Worm (Caenorhabditis elegans) whole organism, L4 larva: ENCODE measurements around the gene lin-13.

ENCODE experiments used
- D1046.2 ChIP-seq: fragments of 200-800 bp; sonication (Bioruptor generic); IDR thresholded peaks from 2 replicates; pipeline ENCODE4 v1.3.6; 2022; ENCODE audit warnings: missing genetic modification characterization, missing compliant biosample characterization
- F10B5.3 ChIP-seq: sonication (generic microtip); optimal IDR thresholded peaks from 2 replicates; lab custom pipeline; 2016; ENCODE audit warnings: mild to moderate bottlenecking, missing genetic modification characterization, missing compliant biosample characterization
- F37D6.2 ChIP-seq: sonication (generic microtip); optimal IDR thresholded peaks from 2 replicates; lab custom pipeline; 2016; ENCODE audit warnings: mild to moderate bottlenecking, missing genetic modification characterization, missing compliant biosample characterization
- F44E2.7 ChIP-seq: fragments of 200-800 bp; sonication (Bioruptor generic); IDR thresholded peaks from 2 replicates; pipeline ENCODE4 v2.1.2; 2022; ENCODE audit warnings: missing genetic modification characterization, missing compliant biosample characterization
- R02D3.7 ChIP-seq: fragments of 150-350 bp; sonication (generic microtip); optimal IDR thresholded peaks from 3 replicates; lab custom pipeline; 2014; ENCODE audit warnings: missing biosample characterization, missing genetic modification characterization
- Y105C5A.15 ChIP-seq: fragments of 200-800 bp; sonication (Bioruptor generic); IDR thresholded peaks from 2 replicates; pipeline ENCODE4 v1.3.6; 2022; ENCODE audit warnings: missing genetic modification characterization, missing compliant biosample characterization
- Y48G9A.11 ChIP-seq: fragments of 200-800 bp; sonication (Bioruptor generic); IDR thresholded peaks from 2 replicates; pipeline ENCODE4 v1.3.6; 2022; ENCODE audit warnings: missing genetic modification reagents, missing genetic modification characterization, missing compliant biosample characterization
- aly-2 ChIP-seq: sonication (generic microtip); optimal IDR thresholded peaks from 2 replicates; lab custom pipeline; 2018; ENCODE audit warnings: missing biosample characterization, missing genetic modification characterization
- ama-1 ChIP-seq: fragments of 150-350 bp; optimal IDR thresholded peaks from 2 replicates; lab custom pipeline; 2014; ENCODE audit warnings: inconsistent platforms, mixed read lengths
- ceh-20 ChIP-seq: fragments of 200-800 bp; sonication (Bioruptor generic); IDR thresholded peaks from 2 replicates; pipeline ENCODE4 v1.3.6; 2022; ENCODE audit warnings: missing genetic modification reagents, missing genetic modification characterization, missing compliant biosample characterization
- ceh-82 ChIP-seq: sonication (generic microtip); optimal IDR thresholded peaks from 2 replicates; lab custom pipeline; 2017; ENCODE audit warnings: missing biosample characterization, missing genetic modification characterization
- ctbp-1 ChIP-seq: fragments of 200-800 bp; sonication (Bioruptor generic); IDR thresholded peaks from 2 replicates; pipeline ENCODE4 v1.3.6; 2022; ENCODE audit warnings: missing genetic modification reagents, missing genetic modification characterization, missing compliant biosample characterization
- daf-12 ChIP-seq: fragments of 150-350 bp; optimal IDR thresholded peaks from 2 replicates; lab custom pipeline; 2014; ENCODE audit warnings: missing biosample characterization, missing genetic modification reagents, missing genetic modification characterization
- daf-19 ChIP-seq: fragments of 200-800 bp; sonication (Bioruptor generic); conservative IDR thresholded peaks from 2 replicates; pipeline ENCODE4 v1.3.6; 2022; ENCODE audit warnings: missing genetic modification characterization, missing compliant biosample characterization
- daf-8 ChIP-seq: fragments of 200-800 bp; sonication (Bioruptor generic); IDR thresholded peaks from 2 replicates; pipeline ENCODE4 v1.3.6; 2022; ENCODE audit warnings: missing genetic modification characterization, missing compliant biosample characterization
- dmd-8 ChIP-seq: fragments of 200-800 bp; sonication (Bioruptor generic); IDR thresholded peaks from 2 replicates; pipeline ENCODE4 v1.3.6; 2022; ENCODE audit warnings: missing genetic modification characterization, missing compliant biosample characterization
- dpl-1 ChIP-seq: fragments of 150-350 bp; optimal IDR thresholded peaks from 2 replicates; lab custom pipeline; 2014; ENCODE audit warnings: missing biosample characterization, missing genetic modification reagents, missing genetic modification characterization
- egl-43 ChIP-seq: fragments of 200-800 bp; sonication (Bioruptor generic); IDR thresholded peaks from 2 replicates; pipeline ENCODE4 v1.3.6; 2022; ENCODE audit warnings: missing genetic modification reagents, missing genetic modification characterization, missing compliant biosample characterization
- gei-8 ChIP-seq: fragments of 200-800 bp; sonication (Bioruptor generic); optimal IDR thresholded peaks from 2 replicates; lab custom pipeline; 2018; ENCODE audit warnings: mild to moderate bottlenecking, missing genetic modification characterization, missing compliant biosample characterization
- hlh-30 ChIP-seq: sonication (generic microtip); optimal IDR thresholded peaks from 2 replicates; lab custom pipeline; 2017; ENCODE audit warnings: antibody characterized with exemption, mild to moderate bottlenecking, missing genetic modification characterization, missing compliant biosample characterization; ENCODE audit not compliant: insufficient read depth
- lin-1 ChIP-seq: fragments of 200-800 bp; sonication (Bioruptor generic); IDR thresholded peaks from 2 replicates; pipeline ENCODE4 v1.3.6; 2022; ENCODE audit warnings: missing genetic modification reagents, missing genetic modification characterization, missing compliant biosample characterization
- lin-13 ChIP-seq: fragments of 150-350 bp; optimal IDR thresholded peaks from 2 replicates; lab custom pipeline; 2014; ENCODE audit warnings: missing biosample characterization, missing genetic modification reagents, missing genetic modification characterization
- lin-29 ChIP-seq: fragments of 200-800 bp; sonication (Bioruptor generic); IDR thresholded peaks from 2 replicates; pipeline ENCODE4 v1.3.6; 2022; ENCODE audit warnings: missing genetic modification reagents, missing genetic modification characterization, missing compliant biosample characterization
- lin-38 ChIP-seq: fragments of 200-800 bp; sonication (Bioruptor generic); IDR thresholded peaks from 2 replicates; pipeline ENCODE4 v1.3.6; 2022; ENCODE audit warnings: missing genetic modification reagents, missing genetic modification characterization, missing compliant biosample characterization
- lin-39 ChIP-seq: fragments of 150-350 bp; optimal IDR thresholded peaks from 2 replicates; lab custom pipeline; 2014; ENCODE audit warnings: missing biosample characterization, missing genetic modification reagents, missing genetic modification characterization
- mdt-29 ChIP-seq: fragments of 200-800 bp; sonication (Bioruptor generic); IDR thresholded peaks from 2 replicates; pipeline ENCODE4 v1.3.6; 2022; ENCODE audit warnings: missing genetic modification reagents, missing genetic modification characterization, missing compliant biosample characterization
- mes-2 ChIP-seq: sonication (generic microtip); optimal IDR thresholded peaks from 2 replicates; lab custom pipeline; 2016; ENCODE audit warnings: missing genotype, mild to moderate bottlenecking, missing genetic modification characterization, missing compliant biosample characterization; ENCODE audit not compliant: poor library complexity, severe bottlenecking
- mxl-2 ChIP-seq: fragments of 200-800 bp; sonication (Bioruptor generic); conservative IDR thresholded peaks from 2 replicates; pipeline ENCODE4 v1.3.6; 2022; ENCODE audit warnings: missing genetic modification reagents, missing genetic modification characterization, missing compliant biosample characterization
- nhr-111 ChIP-seq: fragments of 200-800 bp; sonication (Bioruptor generic); optimal IDR thresholded peaks from 2 replicates; lab custom pipeline; 2018; ENCODE audit warnings: mild to moderate bottlenecking, missing genetic modification characterization, missing compliant biosample characterization
- nhr-28 ChIP-seq: fragments of 150-350 bp; optimal IDR thresholded peaks from 2 replicates; lab custom pipeline; 2014; ENCODE audit warnings: missing biosample characterization, missing genetic modification characterization
- nhr-42 ChIP-seq: fragments of 200-800 bp; sonication (Bioruptor generic); IDR thresholded peaks from 2 replicates; pipeline ENCODE4 v1.3.6; 2022; ENCODE audit warnings: missing genetic modification characterization, missing compliant biosample characterization
- nhr-6 ChIP-seq: fragments of 150-350 bp; optimal IDR thresholded peaks from 2 replicates; lab custom pipeline; 2014; ENCODE audit warnings: missing biosample characterization, missing genetic modification characterization
- nhr-77 ChIP-seq: fragments of 150-350 bp; optimal IDR thresholded peaks from 2 replicates; lab custom pipeline; 2014; ENCODE audit warnings: missing biosample characterization, missing genetic modification characterization
- php-3 ChIP-seq: fragments of 200-800 bp; sonication (Bioruptor generic); IDR thresholded peaks from 2 replicates; pipeline ENCODE4 v1.3.6; 2022; ENCODE audit warnings: missing genetic modification reagents, missing genetic modification characterization, missing compliant biosample characterization
- pqm-1 ChIP-seq: sonication (generic microtip); optimal IDR thresholded peaks from 2 replicates; lab custom pipeline; 2017; ENCODE audit warnings: missing biosample characterization, missing genetic modification characterization
- rbr-2 ChIP-seq: sonication (generic microtip); optimal IDR thresholded peaks from 2 replicates; lab custom pipeline; 2016; ENCODE audit warnings: missing genotype, missing genetic modification characterization, missing compliant biosample characterization
- skn-1 ChIP-seq: fragments of 150-350 bp; optimal IDR thresholded peaks from 2 replicates; lab custom pipeline; 2014; ENCODE audit warnings: missing biosample characterization, missing genetic modification characterization
- spr-3 ChIP-seq: fragments of 200-800 bp; sonication (Bioruptor generic); optimal IDR thresholded peaks from 2 replicates; lab custom pipeline; 2018; ENCODE audit warnings: mild to moderate bottlenecking, missing genetic modification characterization, missing compliant biosample characterization
- unc-62 ChIP-seq, 3 experiments: fragments of 150-350 bp in 1 of 3; sonication (generic microtip); optimal IDR thresholded peaks in 2 of 3; peaks in 1 of 3; 1 replicate in 1 of 3; 2 replicates in 2 of 3; lab custom pipeline; 2014 to 2017; ENCODE audit warnings: missing biosample characterization in 3 of 3, missing genetic modification characterization in 3 of 3, missing genetic modification reagents in 3 of 3, missing genotype in 1 of 3
- vab-7 ChIP-seq: fragments of 200-800 bp; sonication (Bioruptor generic); IDR thresholded peaks from 2 replicates; pipeline ENCODE4 v1.3.6; 2022; ENCODE audit warnings: missing genetic modification reagents, missing genetic modification characterization, missing compliant biosample characterization
- zfp-3 ChIP-seq: fragments of 200-800 bp; sonication (Bioruptor generic); conservative IDR thresholded peaks from 2 replicates; pipeline ENCODE4 v1.3.6; 2022; ENCODE audit warnings: missing genetic modification reagents, missing genetic modification characterization, missing compliant biosample characterization
- zip-2 ChIP-seq: fragments of 150-350 bp; optimal IDR thresholded peaks from 2 replicates; lab custom pipeline; 2014; ENCODE audit warnings: missing biosample characterization, missing genetic modification characterization

Gene lin-13

DNA sequence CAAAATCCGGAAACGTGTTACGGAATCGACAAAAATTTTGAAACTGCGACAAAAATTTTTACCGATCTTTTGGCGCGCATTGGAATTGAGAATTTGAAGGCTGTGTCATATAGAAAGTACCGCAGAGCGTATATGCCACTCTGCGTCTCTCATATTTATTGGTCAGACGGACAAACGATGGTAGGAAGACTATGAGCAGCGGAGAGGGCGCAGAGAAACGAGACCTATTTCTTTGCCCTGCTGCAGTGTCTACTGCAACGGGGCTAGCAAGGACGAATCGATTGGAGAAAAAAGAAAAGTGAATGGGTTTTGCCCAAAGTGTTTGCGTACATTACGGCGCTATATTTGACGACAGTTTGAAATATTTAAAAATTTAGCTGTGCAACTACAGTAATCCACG, 775 bp upstream of the lin-13 start (continued):
- peak; percentile 57 for TF ChIP-seq F37D6.2 (tag; lab: Kevin White, UChicago)
- TF ChIP-seq ceh-20: peak; percentile 58; the same call in 1 of the 2 replicates
- TF ChIP-seq gei-8: no peak
- TF ChIP-seq mxl-2 (GFP tag; lab: Robert Waterston, UW): no peak
- TF ChIP-seq ceh-82: no peak
- no peak for TF ChIP-seq F10B5.3 (tag; lab: Kevin White, UChicago)
- TF ChIP-seq nhr-77 (tag; lab: Kevin White, UChicago): peak; percentile 29
- peak; percentile 99 for TF ChIP-seq lin-13 (GFP tag; lab: Kevin White, UChicago)
- no peak for TF ChIP-seq lin-39 (tag; lab: Kevin White, UChicago)
- peak; percentile 82 for TF ChIP-seq rbr-2 (tag; lab: Kevin White, UChicago)
- TF ChIP-seq daf-12 (tag; lab: Kevin White, UChicago): no peak
- TF ChIP-seq aly-2 (tag; lab: Kevin White, UChicago): no peak
- 0 out of 2 replicates have a peak, but pooled peaks have one; percentile 16 for TF ChIP-seq Y48G9A.11 (GFP tag; lab: Robert Waterston, UW)
- no peak for TF ChIP-seq ama-1
- TF ChIP-seq Y105C5A.15 (GFP tag; lab: Robert Waterston, UW): no peak
- no peak for TF ChIP-seq pqm-1 (tag; lab: Kevin White, UChicago)
- peak; percentile 61 for TF ChIP-seq dpl-1
- TF ChIP-seq zfp-3 (GFP tag; lab: Robert Waterston, UW): no peak
- peak; percentile 91 for TF ChIP-seq nhr-6 (tag; lab: Kevin White, UChicago)
- TF ChIP-seq nhr-42 (GFP tag; lab: Robert Waterston, UW): peak; percentile 69; the same call in 1 of the 2 replicates
- TF ChIP-seq mdt-29 (GFP tag; lab: Robert Waterston, UW): no peak
- peak; percentile 13; the same call in 1 of the 2 replicates for TF ChIP-seq vab-7 (GFP tag; lab: Robert Waterston, UW)
- TF ChIP-seq nhr-111 (GFP tag; lab: Kevin White, UChicago): no peak
- 0 out of 2 replicates have a peak, but pooled peaks have one; percentile 36 for TF ChIP-seq php-3 (GFP tag; lab: Robert Waterston, UW)
- no peak for TF ChIP-seq dmd-8
- TF ChIP-seq daf-8: no peak
- TF ChIP-seq egl-43 (GFP tag; lab: Robert Waterston, UW): 0 out of 2 replicates have a peak, but pooled peaks have one; percentile 27
- TF ChIP-seq ctbp-1: 0 out of 2 replicates have a peak, but pooled peaks have one; percentile 57
- 0 out of 2 replicates have a peak, but pooled peaks have one; percentile 6 for TF ChIP-seq daf-19 (GFP tag; lab: Robert Waterston, UW)
- peak; percentile 73 for TF ChIP-seq hlh-30 (tag; lab: Kevin White, UChicago)
- no peak for TF ChIP-seq spr-3 (GFP tag; lab: Kevin White, UChicago)
- no peak for TF ChIP-seq F44E2.7 (GFP tag; lab: Robert Waterston, UW)
- TF ChIP-seq skn-1: no peak
- no peak for TF ChIP-seq D1046.2 (GFP tag; lab: Robert Waterston, UW)
- TF ChIP-seq mes-2 (tag; lab: Kevin White, UChicago): peak; percentile 68
- peak in 1 of 2 experiments; percentile 64 for TF ChIP-seq unc-62 (GFP tag; optimal IDR thresholded peaks at IDR 0.05 in 1 of 2; lab: Kevin White, UChicago)
- TF ChIP-seq unc-62 (tag; optimal IDR thresholded peaks at IDR 0.05; lab: Kevin White, UChicago): no peak
- TF ChIP-seq R02D3.7 (tag; lab: Kevin White, UChicago): no peak
- no peak for TF ChIP-seq zip-2 (tag; lab: Kevin White, UChicago)
- peak; percentile 36 for TF ChIP-seq nhr-28 (tag; lab: Kevin White, UChicago)
- 0 out of 2 replicates have a peak, but pooled peaks have one; percentile 26 for TF ChIP-seq lin-1 (GFP tag; lab: Robert Waterston, UW)
- peak; percentile 79 for TF ChIP-seq lin-38 (GFP tag; lab: Robert Waterston, UW)
- no peak for TF ChIP-seq lin-29
